Fruit fly (Drosophila melanogaster): ENCODE data around the gene SmydA-8.

The SmydA-8 gene

DNA sequence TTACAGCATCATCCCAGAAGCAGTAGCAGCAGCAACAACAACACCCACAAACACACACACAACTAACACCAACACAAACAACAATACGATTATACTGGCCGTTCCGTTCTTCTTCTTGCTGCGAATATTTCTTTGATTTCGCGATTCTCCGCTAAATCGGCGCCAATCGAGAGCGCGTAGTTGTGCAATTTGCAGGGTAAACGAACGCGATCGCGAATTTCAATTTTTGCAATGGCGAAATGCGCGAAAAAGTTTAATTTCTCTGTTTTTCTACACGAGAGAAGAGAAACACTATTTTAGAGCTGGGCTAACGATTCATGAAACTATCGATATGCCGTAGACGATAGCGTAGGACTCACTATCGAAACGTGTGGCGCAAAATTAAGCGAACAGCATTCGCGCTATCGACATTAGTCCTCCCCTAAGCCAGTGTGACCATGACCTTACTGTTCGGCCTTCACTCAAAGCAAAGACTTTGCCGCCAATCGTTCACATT is 54.9 kb downstream of the SmydA-8 start, which contains the start of gene wapl (continued):
- TF ChIP-seq CkIIα-i1 (GFP tag; IDR thresholded peaks at IDR 0.05) (no peak), Lhr (GFP tag; optimal IDR thresholded peaks at IDR 0.05) (peak; percentile 67), Xrp1 (GFP tag; IDR thresholded peaks at IDR 0.05) (no peak)

DNA sequence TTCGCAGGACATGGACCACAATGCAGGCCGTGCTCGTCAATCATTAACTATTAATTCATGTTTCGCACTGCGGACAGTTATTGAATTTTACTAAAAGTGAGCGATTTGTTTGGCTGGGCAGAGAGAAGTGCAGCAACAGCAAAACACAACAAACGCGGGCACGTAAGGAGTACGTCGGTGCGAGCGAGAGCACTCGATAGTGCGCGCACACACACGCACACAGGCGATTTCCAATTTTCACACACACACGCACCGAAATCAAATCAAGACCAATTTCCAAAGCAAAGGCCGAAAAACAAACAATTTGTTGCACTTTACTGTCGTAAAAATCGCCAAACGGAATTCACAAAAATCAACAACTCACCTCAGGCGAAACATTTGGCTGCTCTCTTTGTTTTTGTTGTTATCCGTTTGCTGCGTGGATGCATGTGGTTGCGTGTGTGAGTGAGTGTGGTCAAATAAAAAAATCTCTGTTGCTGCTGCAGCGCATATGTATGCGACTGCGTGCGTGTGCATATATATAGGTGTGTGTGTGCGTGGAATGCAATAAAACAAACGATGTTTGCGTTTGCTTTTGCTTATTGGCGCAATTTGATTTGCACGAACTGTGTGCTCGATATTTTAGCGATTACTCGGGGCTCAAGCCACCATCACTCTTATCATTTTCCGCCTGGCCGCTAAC is 55.5 kb downstream of the SmydA-8 start:
- TF ChIP-seq Ptx1 (GFP tag; IDR thresholded peaks at IDR 0.05) (no peak), cg (GFP tag; optimal IDR thresholded peaks at IDR 0.05) (peak; percentile 96), CG4617 (GFP tag; optimal IDR thresholded peaks at IDR 0.05; ENCODE audit: borderline replicate concordance) (peak; percentile 42), CG42726 (GFP tag; IDR thresholded peaks at IDR 0.05; ENCODE audit: partially characterized antibody) (no peak), CG34422 (GFP tag; IDR thresholded peaks at IDR 0.05) (peak; percentile 36; the same call in 1 of the 3 replicates), Nf-YA (GFP tag; IDR thresholded peaks at IDR 0.05) (no peak), dmrt99B (tag; optimal IDR thresholded peaks at IDR 0.05) (no peak), CG15479 (GFP tag; optimal IDR thresholded peaks at IDR 0.05) (peak; percentile 75), fru (optimal IDR thresholded peaks at IDR 0.05) (no peak), chinmo (GFP tag; IDR thresholded peaks at IDR 0.05; ENCODE audit: partially characterized antibody) (peak; percentile 48; the same call in 1 of the 4 replicates), ewg (GFP tag; optimal IDR thresholded peaks at IDR 0.05) (peak; percentile 0), sd (tag; optimal IDR thresholded peaks at IDR 0.05) (peak; percentile 77), sqz (GFP tag; optimal IDR thresholded peaks at IDR 0.05) (peak; percentile 29), CG1529 (GFP tag; optimal IDR thresholded peaks at IDR 0.05) (no peak), CG4360 (GFP tag; IDR thresholded peaks at IDR 0.05) (peak; percentile 41), CG10321 (GFP tag; IDR thresholded peaks at IDR 0.05) (peak; percentile 93), HmgD (GFP tag; optimal IDR thresholded peaks at IDR 0.05) (peak; percentile 4), CG8478 (optimal IDR thresholded peaks at IDR 0.05) (peak; percentile 97), CG4282 (GFP tag; optimal IDR thresholded peaks at IDR 0.05) (no peak), Elba2 (GFP tag; optimal IDR thresholded peaks at IDR 0.05) (peak; percentile 50), Trl (optimal IDR thresholded peaks at IDR 0.05) (peak in 1 of 2 experiments; percentile 20), Trl (GFP tag; optimal IDR thresholded peaks at IDR 0.05) (no peak), Adf1 (GFP tag; IDR thresholded peaks at IDR 0.05) (peak; percentile 24; the same call in 1 of the 2 replicates), YL-1 (GFP tag; optimal IDR thresholded peaks at IDR 0.05) (peak; percentile 23), CG1832 (GFP tag; optimal IDR thresholded peaks at IDR 0.05) (peak; percentile 79), hkb (optimal IDR thresholded peaks at IDR 0.05) (peak; percentile 50), hkb (GFP tag; IDR thresholded peaks at IDR 0.05) (no peak), Abd-B (GFP tag; optimal IDR thresholded peaks at IDR 0.05) (peak; percentile 8), pzg (GFP tag; optimal IDR thresholded peaks at IDR 0.05) (no peak)

DNA sequence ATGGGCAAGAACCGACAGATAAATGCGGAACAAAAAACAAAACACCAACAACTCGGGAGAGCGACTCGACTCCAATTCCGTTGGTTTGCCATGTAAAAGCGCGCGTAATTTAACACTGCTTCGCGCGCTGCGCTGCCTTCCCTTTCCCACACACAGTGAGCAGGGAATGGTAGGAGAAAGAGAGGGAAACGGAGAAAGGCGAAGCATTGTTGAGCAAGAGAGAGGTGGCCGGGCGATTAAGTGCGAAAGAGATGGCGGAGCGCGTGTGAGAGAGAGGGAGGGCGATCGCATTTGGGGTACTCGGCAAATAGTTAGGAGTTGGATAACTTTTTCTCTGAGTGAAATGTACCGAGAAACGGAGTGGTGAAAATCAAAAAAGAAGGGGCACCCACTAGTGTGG is 57.7 kb downstream of the SmydA-8 start:
- TF ChIP-seq pan (optimal IDR thresholded peaks at IDR 0.05): no peak
- no peak for TF ChIP-seq pan (GFP tag; optimal IDR thresholded peaks at IDR 0.05 in 1 of 2, IDR thresholded peaks at IDR 0.05 in 1 of 2)
- TF ChIP-seq Hr78 (GFP tag; optimal IDR thresholded peaks at IDR 0.05): no peak
- no peak for TF ChIP-seq NFAT (GFP tag; IDR thresholded peaks at IDR 0.05)
- TF ChIP-seq CG7745 (tag; optimal IDR thresholded peaks at IDR 0.05): no peak
- peak; percentile 64 for TF ChIP-seq E2f2 (GFP tag; IDR thresholded peaks at IDR 0.05)
- peak; percentile 30 for TF ChIP-seq CG2712 (tag; optimal IDR thresholded peaks at IDR 0.05)
- no peak for TF ChIP-seq HHEX (GFP tag; optimal IDR thresholded peaks at IDR 0.05)
- no peak for TF ChIP-seq CG10209 (GFP tag; optimal IDR thresholded peaks at IDR 0.05)
- no peak for TF ChIP-seq NC2α (GFP tag; optimal IDR thresholded peaks at IDR 0.05)
- peak; percentile 27 for TF ChIP-seq chn (GFP tag; optimal IDR thresholded peaks at IDR 0.05)
- peak; percentile 74 for TF ChIP-seq oc (tag; optimal IDR thresholded peaks at IDR 0.05)
- TF ChIP-seq Poxn (GFP tag; IDR thresholded peaks at IDR 0.05): no peak
- no peak for TF ChIP-seq B-H1 (GFP tag; IDR thresholded peaks at IDR 0.05)
- TF ChIP-seq CG32532 (GFP tag; IDR thresholded peaks at IDR 0.05): no peak
- TF ChIP-seq Bdp1 (GFP tag; optimal IDR thresholded peaks at IDR 0.05): no peak
- TF ChIP-seq wek (GFP tag; optimal IDR thresholded peaks at IDR 0.05): peak; percentile 100
- no peak for TF ChIP-seq CG11093 (GFP tag; IDR thresholded peaks at IDR 0.05)
- no peak for TF ChIP-seq usp (GFP tag; optimal IDR thresholded peaks at IDR 0.05)
